Worm (Caenorhabditis elegans) whole organism, L4 larva: ENCODE data around the gene eif-3.F.

Experiments
- D1046.2 ChIP-seq: fragments of 200-800 bp; sonication (Bioruptor generic); IDR thresholded peaks from 2 replicates; pipeline ENCODE4 v1.3.6; 2022; ENCODE audit warnings: missing genetic modification characterization, missing compliant biosample characterization
- T26A8.4 ChIP-seq: fragments of 200-800 bp; sonication (Bioruptor generic); IDR thresholded peaks from 2 replicates; pipeline ENCODE4 v1.3.6; 2022; ENCODE audit warnings: missing genetic modification characterization, missing compliant biosample characterization
- Y48G9A.11 ChIP-seq: fragments of 200-800 bp; sonication (Bioruptor generic); IDR thresholded peaks from 2 replicates; pipeline ENCODE4 v1.3.6; 2022; ENCODE audit warnings: missing genetic modification reagents, missing genetic modification characterization, missing compliant biosample characterization
- aha-1 ChIP-seq: fragments of 150-350 bp; peaks from one replicate; lab custom pipeline; 2014; ENCODE audit warnings: missing biosample characterization, missing genetic modification characterization
- ceh-20 ChIP-seq: fragments of 200-800 bp; sonication (Bioruptor generic); IDR thresholded peaks from 2 replicates; pipeline ENCODE4 v1.3.6; 2022; ENCODE audit warnings: missing genetic modification reagents, missing genetic modification characterization, missing compliant biosample characterization
- ceh-44 ChIP-seq: fragments of 200-800 bp; sonication (Bioruptor generic); IDR thresholded peaks from 2 replicates; pipeline ENCODE4 v1.3.6; 2022; ENCODE audit warnings: missing genetic modification reagents, missing genetic modification characterization, missing compliant biosample characterization
- ceh-62 ChIP-seq: sonication (generic microtip); optimal IDR thresholded peaks from 2 replicates; lab custom pipeline; 2017; ENCODE audit warnings: missing biosample characterization, missing genetic modification characterization
- ctbp-1 ChIP-seq: fragments of 200-800 bp; sonication (Bioruptor generic); IDR thresholded peaks from 2 replicates; pipeline ENCODE4 v1.3.6; 2022; ENCODE audit warnings: missing genetic modification reagents, missing genetic modification characterization, missing compliant biosample characterization
- daf-16 ChIP-seq, 3 experiments: sonication (generic microtip); optimal IDR thresholded peaks; 2 replicates each; lab custom pipeline; 2016 to 2017; ENCODE audit warnings: missing genetic modification characterization in 3 of 3, missing genetic modification reagents in 3 of 3, mild to moderate bottlenecking in 2 of 3, missing compliant biosample characterization in 2 of 3, missing biosample characterization in 1 of 3, moderate library complexity in 1 of 3
- dmd-6 ChIP-seq: fragments of 200-800 bp; sonication (Bioruptor generic); IDR thresholded peaks from 2 replicates; pipeline ENCODE4 v1.3.6; 2022; ENCODE audit warnings: missing genetic modification reagents, missing genetic modification characterization, missing compliant biosample characterization
- duxl-1 ChIP-seq: sonication (generic microtip); optimal IDR thresholded peaks from 2 replicates; lab custom pipeline; 2016; ENCODE audit warnings: mild to moderate bottlenecking, missing genetic modification characterization, moderate library complexity, missing compliant biosample characterization; ENCODE audit not compliant: poor library complexity
- dve-1 ChIP-seq: sonication (generic microtip); optimal IDR thresholded peaks from 2 replicates; lab custom pipeline; 2017; ENCODE audit warnings: antibody characterized with exemption, mild to moderate bottlenecking, missing genetic modification characterization, missing compliant biosample characterization; ENCODE audit not compliant: insufficient read depth
- egl-43 ChIP-seq: fragments of 200-800 bp; sonication (Bioruptor generic); IDR thresholded peaks from 2 replicates; pipeline ENCODE4 v1.3.6; 2022; ENCODE audit warnings: missing genetic modification reagents, missing genetic modification characterization, missing compliant biosample characterization
- fos-1 ChIP-seq: fragments of 150-350 bp; optimal IDR thresholded peaks from 2 replicates; lab custom pipeline; 2014; ENCODE audit warnings: missing biosample characterization, missing genetic modification characterization
- hif-1 ChIP-seq, 2 experiments: sonication (generic microtip); optimal IDR thresholded peaks; 2 replicates each; lab custom pipeline; 2016 to 2017; ENCODE audit warnings: missing compliant biosample characterization in 2 of 2, missing genetic modification characterization in 2 of 2, missing genetic modification reagents in 2 of 2, missing genotype in 2 of 2, mild to moderate bottlenecking in 1 of 2
- hlh-11 ChIP-seq: fragments of 200-800 bp; sonication (Bioruptor generic); optimal IDR thresholded peaks from 2 replicates; lab custom pipeline; 2018; ENCODE audit warnings: mild to moderate bottlenecking, missing genetic modification characterization, missing compliant biosample characterization
- hlh-30 ChIP-seq: sonication (generic microtip); optimal IDR thresholded peaks from 2 replicates; lab custom pipeline; 2017; ENCODE audit warnings: antibody characterized with exemption, mild to moderate bottlenecking, missing genetic modification characterization, missing compliant biosample characterization; ENCODE audit not compliant: insufficient read depth
- jun-1 ChIP-seq: fragments of 150-350 bp; optimal IDR thresholded peaks from 2 replicates; lab custom pipeline; 2014; ENCODE audit warnings: missing biosample characterization, missing genetic modification reagents, missing genetic modification characterization
- lin-1 ChIP-seq: fragments of 200-800 bp; sonication (Bioruptor generic); IDR thresholded peaks from 2 replicates; pipeline ENCODE4 v1.3.6; 2022; ENCODE audit warnings: missing genetic modification reagents, missing genetic modification characterization, missing compliant biosample characterization
- lin-39 ChIP-seq: fragments of 150-350 bp; optimal IDR thresholded peaks from 2 replicates; lab custom pipeline; 2014; ENCODE audit warnings: missing biosample characterization, missing genetic modification reagents, missing genetic modification characterization
- lir-3 ChIP-seq: sonication (generic microtip); optimal IDR thresholded peaks from 2 replicates; lab custom pipeline; 2016; ENCODE audit warnings: mild to moderate bottlenecking, missing genetic modification characterization, missing compliant biosample characterization
- lsy-2 ChIP-seq, 2 experiments: fragments of 150-350 bp in 1 of 2; sonication (generic microtip) in 1 of 2; optimal IDR thresholded peaks; 2 replicates each; lab custom pipeline; 2014 to 2017; ENCODE audit warnings: missing biosample characterization in 2 of 2, missing genetic modification characterization in 2 of 2
- madf-5 ChIP-seq, 2 experiments: fragments of 200-800 bp; sonication (Bioruptor generic); IDR thresholded peaks; 2 replicates each; pipeline ENCODE4 v1.3.6; 2022; ENCODE audit warnings: missing compliant biosample characterization in 2 of 2, missing genetic modification characterization in 2 of 2
- madf-9 ChIP-seq: fragments of 200-800 bp; sonication (Bioruptor generic); conservative IDR thresholded peaks from 2 replicates; pipeline ENCODE4 v1.3.6; 2022; ENCODE audit warnings: missing genetic modification reagents, missing genetic modification characterization, missing compliant biosample characterization
- mdt-29 ChIP-seq: fragments of 200-800 bp; sonication (Bioruptor generic); IDR thresholded peaks from 2 replicates; pipeline ENCODE4 v1.3.6; 2022; ENCODE audit warnings: missing genetic modification reagents, missing genetic modification characterization, missing compliant biosample characterization
- mep-1 ChIP-seq: fragments of 150-350 bp; sonication (generic microtip); optimal IDR thresholded peaks from 3 replicates; lab custom pipeline; 2014; ENCODE audit warnings: missing biosample characterization, missing genetic modification characterization
- nhr-11 ChIP-seq: fragments of 150-350 bp; optimal IDR thresholded peaks from 2 replicates; lab custom pipeline; 2014; ENCODE audit warnings: missing biosample characterization, missing genetic modification characterization
- nhr-25 ChIP-seq: sonication (generic microtip); optimal IDR thresholded peaks from 2 replicates; lab custom pipeline; 2017; ENCODE audit warnings: missing genetic modification characterization, mild to moderate bottlenecking, missing compliant biosample characterization, antibody characterized with exemption, moderate library complexity, borderline replicate concordance; ENCODE audit not compliant: insufficient read depth
- nhr-28 ChIP-seq: fragments of 150-350 bp; optimal IDR thresholded peaks from 2 replicates; lab custom pipeline; 2014; ENCODE audit warnings: missing biosample characterization, missing genetic modification characterization
- nhr-76 ChIP-seq: fragments of 150-350 bp; optimal IDR thresholded peaks from 2 replicates; lab custom pipeline; 2014; ENCODE audit warnings: missing biosample characterization, missing genetic modification characterization
- nhr-77 ChIP-seq: fragments of 150-350 bp; optimal IDR thresholded peaks from 2 replicates; lab custom pipeline; 2014; ENCODE audit warnings: missing biosample characterization, missing genetic modification characterization
- pha-4 ChIP-seq, 2 experiments: fragments of 150-350 bp in 1 of 2; fragments of 200-800 bp in 1 of 2; sonication (Bioruptor generic) in 1 of 2; IDR thresholded peaks in 1 of 2; optimal IDR thresholded peaks in 1 of 2; 2 replicates each; pipeline versions ENCODE4 v1.3.6 to Lab custom; 2014 to 2022; ENCODE audit warnings: missing genetic modification characterization in 2 of 2, missing genetic modification reagents in 2 of 2, missing biosample characterization in 1 of 2, missing compliant biosample characterization in 1 of 2
- php-3 ChIP-seq: fragments of 200-800 bp; sonication (Bioruptor generic); IDR thresholded peaks from 2 replicates; pipeline ENCODE4 v1.3.6; 2022; ENCODE audit warnings: missing genetic modification reagents, missing genetic modification characterization, missing compliant biosample characterization
- pqm-1 ChIP-seq: sonication (generic microtip); optimal IDR thresholded peaks from 2 replicates; lab custom pipeline; 2017; ENCODE audit warnings: missing biosample characterization, missing genetic modification characterization
- rbr-2 ChIP-seq: sonication (generic microtip); optimal IDR thresholded peaks from 2 replicates; lab custom pipeline; 2016; ENCODE audit warnings: missing genotype, missing genetic modification characterization, missing compliant biosample characterization
- saeg-2 ChIP-seq: fragments of 200-800 bp; sonication (Bioruptor generic); IDR thresholded peaks from 2 replicates; pipeline ENCODE4 v1.3.6; 2022; ENCODE audit warnings: missing genetic modification reagents, missing genetic modification characterization, missing compliant biosample characterization
- sdz-12 ChIP-seq: fragments of 200-800 bp; sonication (Bioruptor generic); optimal IDR thresholded peaks from 2 replicates; lab custom pipeline; 2018; ENCODE audit warnings: mild to moderate bottlenecking, missing genetic modification characterization, missing compliant biosample characterization
- skn-1 ChIP-seq: fragments of 150-350 bp; optimal IDR thresholded peaks from 2 replicates; lab custom pipeline; 2014; ENCODE audit warnings: missing biosample characterization, missing genetic modification characterization
- spr-1 ChIP-seq: sonication (generic microtip); optimal IDR thresholded peaks from 2 replicates; lab custom pipeline; 2016; ENCODE audit warnings: mild to moderate bottlenecking, missing genetic modification characterization, missing compliant biosample characterization
- tra-1 ChIP-seq: fragments of 200-800 bp; sonication (Bioruptor generic); IDR thresholded peaks from 2 replicates; pipeline ENCODE4 v1.3.6; 2022; ENCODE audit warnings: missing genetic modification reagents, missing genetic modification characterization, missing compliant biosample characterization
- unc-39 ChIP-seq: sonication (generic microtip); optimal IDR thresholded peaks from 2 replicates; lab custom pipeline; 2017; ENCODE audit warnings: missing biosample characterization, missing genetic modification characterization
- unc-62 ChIP-seq, 3 experiments: fragments of 150-350 bp in 1 of 3; sonication (generic microtip); optimal IDR thresholded peaks in 2 of 3; peaks in 1 of 3; 1 replicate in 1 of 3; 2 replicates in 2 of 3; lab custom pipeline; 2014 to 2017; ENCODE audit warnings: missing biosample characterization in 3 of 3, missing genetic modification characterization in 3 of 3, missing genetic modification reagents in 3 of 3, missing genotype in 1 of 3
- vab-7 ChIP-seq: fragments of 200-800 bp; sonication (Bioruptor generic); IDR thresholded peaks from 2 replicates; pipeline ENCODE4 v1.3.6; 2022; ENCODE audit warnings: missing genetic modification reagents, missing genetic modification characterization, missing compliant biosample characterization
- zag-1 ChIP-seq: fragments of 150-350 bp; optimal IDR thresholded peaks from 2 replicates; lab custom pipeline; 2014; ENCODE audit warnings: missing biosample characterization, missing genetic modification characterization

Gene eif-3.F

ce11 chrII:9295678-9296077 lies 35.8 kb upstream of the eif-3.F start, which contains the start of gene C01G6.9 (continued):
- TF ChIP-seq nhr-25 (tag; lab: Kevin White, UChicago) (no peak), saeg-2 (no peak)
- TF ChIP-seq, all 104 proteins: peak for 0

DNA sequence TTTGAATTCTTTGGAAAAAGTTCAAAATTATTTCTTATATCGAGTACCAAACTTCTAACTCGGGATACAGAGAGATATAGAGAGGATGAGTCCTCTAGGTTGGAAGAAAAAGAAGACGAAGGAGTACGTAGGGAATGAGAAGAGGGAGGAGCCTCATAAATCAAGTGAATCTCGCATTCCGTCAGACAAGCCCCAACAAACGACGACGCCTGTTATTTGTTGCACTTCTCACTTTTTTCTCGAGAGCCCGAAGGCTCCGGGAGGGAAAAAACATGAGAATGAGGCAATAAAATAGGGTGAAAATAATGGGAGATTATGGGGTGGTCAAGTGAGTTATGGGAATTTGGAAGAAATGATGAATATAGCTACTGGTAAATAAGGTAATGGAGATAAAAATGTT lies 31.8 kb upstream of the eif-3.F start:
- TF ChIP-seq dmd-6 (GFP tag; lab: Robert Waterston, UW), result no peak
- no peak for TF ChIP-seq daf-16 (GFP tag; optimal IDR thresholded peaks at IDR 0.05; lab: Kevin White, UChicago)
- TF ChIP-seq daf-16 (tag; optimal IDR thresholded peaks at IDR 0.05; lab: Kevin White, UChicago), result no peak
- no peak for TF ChIP-seq sdz-12 (GFP tag; lab: Kevin White, UChicago)
- TF ChIP-seq tra-1 (GFP tag; lab: Robert Waterston, UW), result no peak
- peak in 1 of 2 experiments; percentile 2 for TF ChIP-seq unc-62 (GFP tag; optimal IDR thresholded peaks at IDR 0.05 in 1 of 2; lab: Kevin White, UChicago)
- no peak for TF ChIP-seq unc-62 (tag; optimal IDR thresholded peaks at IDR 0.05; lab: Kevin White, UChicago)

- TF ChIP-seq nhr-25 (tag; lab: Kevin White, UChicago), result no peak
- TF ChIP-seq lin-1 (GFP tag; lab: Robert Waterston, UW), result peak; percentile 83
- TF ChIP-seq zag-1 (tag; lab: Kevin White, UChicago), result no peak
- peak; percentile 91 for TF ChIP-seq hlh-11 (tag; lab: Kevin White, UChicago)
- no peak for TF ChIP-seq skn-1
- TF ChIP-seq D1046.2, result no peak
- peak; percentile 93 for TF ChIP-seq php-3 (GFP tag; lab: Robert Waterston, UW)
- TF ChIP-seq nhr-76, result no peak
- TF ChIP-seq sdz-12 (GFP tag; lab: Kevin White, UChicago), result no peak
- no peak for TF ChIP-seq madf-5 (GFP tag; IDR thresholded peaks at IDR 0.05; lab: Robert Waterston, UW)
- TF ChIP-seq lsy-2 (tag; optimal IDR thresholded peaks at IDR 0.05; lab: Kevin White, UChicago), result no peak
- TF ChIP-seq egl-43 (GFP tag; lab: Robert Waterston, UW), result no peak
- peak; percentile 79 for TF ChIP-seq dve-1 (tag; lab: Kevin White, UChicago)
- no peak for TF ChIP-seq ceh-44
- TF ChIP-seq vab-7, result no peak
- TF ChIP-seq nhr-11 (tag; lab: Kevin White, UChicago), result no peak
- TF ChIP-seq mep-1 (tag; lab: Kevin White, UChicago), result peak; percentile 13
- no peak for TF ChIP-seq spr-1 (tag; lab: Kevin White, UChicago)
- no peak for TF ChIP-seq saeg-2
- TF ChIP-seq Y48G9A.11 (GFP tag; lab: Robert Waterston, UW), result no peak
- TF ChIP-seq fos-1 (tag; lab: Kevin White, UChicago), result no peak
- peak; percentile 86 for TF ChIP-seq nhr-28 (tag; lab: Kevin White, UChicago)
- no peak for TF ChIP-seq ctbp-1
- no peak for TF ChIP-seq duxl-1
- TF ChIP-seq ceh-62 (tag; lab: Kevin White, UChicago), result no peak
- no peak for TF ChIP-seq lin-39 (tag; lab: Kevin White, UChicago)
- no peak for TF ChIP-seq pha-4 (GFP tag; IDR thresholded peaks at IDR 0.05; lab: Robert Waterston, UW)
- TF ChIP-seq pha-4 (tag; optimal IDR thresholded peaks at IDR 0.05; lab: Kevin White, UChicago), result no peak
- peak; percentile 98 for TF ChIP-seq pqm-1 (tag; lab: Kevin White, UChicago)
- no peak for TF ChIP-seq unc-62 (GFP tag; optimal IDR thresholded peaks at IDR 0.05 in 1 of 2; lab: Kevin White, UChicago)
- no peak for TF ChIP-seq unc-62 (tag; optimal IDR thresholded peaks at IDR 0.05; lab: Kevin White, UChicago)
- no peak for TF ChIP-seq lir-3 (tag; lab: Kevin White, UChicago)
- no peak for TF ChIP-seq hif-1 (tag; optimal IDR thresholded peaks at IDR 0.05; lab: Kevin White, UChicago)
- TF ChIP-seq hlh-30 (tag; lab: Kevin White, UChicago), result peak; percentile 64
- TF ChIP-seq ceh-20 (GFP tag; lab: Robert Waterston, UW), result peak; percentile 41; the same call in 1 of the 2 replicates
- no peak for TF ChIP-seq aha-1 (tag; lab: Kevin White, UChicago)
- TF ChIP-seq jun-1 (tag; lab: Kevin White, UChicago), result no peak
- TF ChIP-seq tra-1 (GFP tag; lab: Robert Waterston, UW), result peak; percentile 55
- TF ChIP-seq rbr-2 (tag; lab: Kevin White, UChicago), result no peak
- TF ChIP-seq mdt-29 (GFP tag; lab: Robert Waterston, UW), result no peak
- no peak for TF ChIP-seq madf-9 (GFP tag; lab: Robert Waterston, UW)
- peak; percentile 27 for TF ChIP-seq nhr-77
- no peak for TF ChIP-seq T26A8.4 (GFP tag; lab: Robert Waterston, UW)
- no peak for TF ChIP-seq unc-39 (tag; lab: Kevin White, UChicago)
- TF ChIP-seq dmd-6 (GFP tag; lab: Robert Waterston, UW), result peak; percentile 78
Measured at ce11 chrII:9301065-9301464, 30.4 kb upstream of the eif-3.F start.
